Worm (Caenorhabditis elegans) whole organism, L4/young adult: Measurements from ENCODE around the gene ttbk-2.2.

Experiments
- W03F9.2 ChIP-seq: fragments of 150-350 bp; optimal IDR thresholded peaks from 2 replicates; lab custom pipeline; 2014; ENCODE audit warnings: missing biosample characterization, missing genetic modification characterization
- him-1 ChIP-seq: sonication (generic microtip); optimal IDR thresholded peaks from 2 replicates; lab custom pipeline; 2016; ENCODE audit warnings: missing genotype, missing genetic modification reagents, missing genetic modification characterization, missing compliant biosample characterization

DNA sequence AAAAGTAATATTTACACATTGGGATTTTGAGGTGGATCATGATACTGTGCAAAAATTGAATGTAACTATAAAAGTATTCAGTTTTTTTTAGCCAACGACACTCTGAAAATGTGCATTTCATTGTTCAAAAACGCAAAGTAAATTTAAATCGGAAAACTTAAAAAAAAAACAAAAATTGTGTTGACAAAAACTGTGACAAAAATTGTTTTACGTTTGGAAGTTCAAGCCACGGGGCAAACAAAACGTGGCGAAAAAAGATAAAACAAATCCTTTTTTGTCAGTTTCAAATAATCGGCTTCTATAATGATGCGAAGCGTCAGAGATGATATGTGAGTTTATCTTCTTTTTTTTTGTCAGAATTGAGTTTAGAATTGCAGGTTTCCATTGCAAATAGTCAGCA, 44.7 kb upstream of the ttbk-2.2 start, which contains the start of gene AC7.3:
- TF ChIP-seq him-1 (tag; lab: Kevin White, UChicago) (no peak), W03F9.2 (tag; lab: Kevin White, UChicago) (no peak)
